Worm (Caenorhabditis elegans) whole organism, L1 larva: ENCODE data around the gene rsks-1.

Experiments used
- nhr-11 ChIP-seq: fragments of 150-350 bp; optimal IDR thresholded peaks from 2 replicates; lab custom pipeline; 2014; ENCODE audit warnings: missing biosample characterization, missing genetic modification characterization
- pqm-1 ChIP-seq: sonication (generic microtip); optimal IDR thresholded peaks from 3 replicates; lab custom pipeline; 2017; ENCODE audit warnings: missing biosample characterization, missing genetic modification characterization
- snu-23 ChIP-seq: sonication (generic microtip); optimal IDR thresholded peaks from 2 replicates; lab custom pipeline; 2016; ENCODE audit warnings: missing genetic modification characterization, missing compliant biosample characterization
- unc-62 ChIP-seq: fragments of 150-350 bp; optimal IDR thresholded peaks from 2 replicates; lab custom pipeline; 2014; ENCODE audit warnings: missing biosample characterization, missing genetic modification reagents, missing genetic modification characterization

- TF ChIP-seq snu-23 (GFP tag; lab: Kevin White, UChicago), result no peak
- TF ChIP-seq unc-62 (GFP tag; lab: Kevin White, UChicago), result no peak
- no peak for TF ChIP-seq pqm-1 (tag; lab: Kevin White, UChicago)
- no peak for TF ChIP-seq nhr-11 (tag; lab: Kevin White, UChicago)
These were observed 10.2 kb upstream of the rsks-1 start, which contains the start of gene Y47D3A.34 for ce11 chrIII:11234742-11235141.
